Fruit fly (Drosophila melanogaster) whole organism, embryonic: ENCODE measurements around the gene Kaz-m1.

Experiments
- CG10267 ChIP-seq: fragments of 200-800 bp; sonication (Bioruptor generic); optimal IDR thresholded peaks from 2 replicates; lab custom pipeline; 2018; ENCODE audit warnings: missing biosample characterization, mild to moderate bottlenecking, missing genetic modification characterization, moderate library complexity
- CG10274 ChIP-seq: fragments of 200-800 bp; sonication (Bioruptor generic); optimal IDR thresholded peaks from 3 replicates; lab custom pipeline; 2017; ENCODE audit warnings: missing biosample characterization, mild to moderate bottlenecking, missing genetic modification characterization
- CG10321 ChIP-seq: fragments of 200-800 bp; sonication (Bioruptor generic); IDR thresholded peaks from 2 replicates; pipeline ENCODE4 v1.3.6; 2022; ENCODE audit warnings: missing biosample characterization, missing genetic modification characterization
- CG10366 ChIP-seq: fragments of 200-800 bp; sonication (Bioruptor generic); IDR thresholded peaks from 2 replicates; pipeline ENCODE4 v1.3.6; 2022; ENCODE audit warnings: missing biosample characterization, missing genetic modification characterization
- CG10959 ChIP-seq: fragments of 200-800 bp; sonication (Bioruptor generic); IDR thresholded peaks from 2 replicates; pipeline ENCODE4 v1.3.6; 2022; ENCODE audit warnings: missing biosample characterization, missing genetic modification characterization
- CG11695 ChIP-seq: fragments of 200-800 bp; sonication (Bioruptor generic); IDR thresholded peaks from 3 replicates; pipeline ENCODE4 v1.3.6; 2022; ENCODE audit warnings: missing biosample characterization, missing genetic modification characterization
- CG12104 ChIP-seq: fragments of 200-800 bp; sonication (Bioruptor generic); optimal IDR thresholded peaks from 3 replicates; lab custom pipeline; 2016; ENCODE audit warnings: missing biosample characterization, missing genetic modification characterization
- CG1233 ChIP-seq: fragments of 200-800 bp; sonication (Bioruptor generic); optimal IDR thresholded peaks from 4 replicates; lab custom pipeline; 2018; ENCODE audit warnings: missing biosample characterization, mild to moderate bottlenecking, missing genetic modification characterization
- CG13123 ChIP-seq: fragments of 200-800 bp; sonication (Bioruptor generic); optimal IDR thresholded peaks from 2 replicates; lab custom pipeline; 2016; ENCODE audit warnings: missing biosample characterization, missing genetic modification characterization
- CG15011 ChIP-seq: fragments of 200-800 bp; sonication (Bioruptor generic); optimal IDR thresholded peaks from 3 replicates; lab custom pipeline; 2018; ENCODE audit warnings: missing biosample characterization, mild to moderate bottlenecking, missing genetic modification characterization
- CG16815 ChIP-seq: fragments of 200-800 bp; sonication (Bioruptor generic); optimal IDR thresholded peaks from 3 replicates; lab custom pipeline; 2017; ENCODE audit warnings: missing biosample characterization, mild to moderate bottlenecking, missing genetic modification characterization
- CG17186 ChIP-seq: fragments of 200-800 bp; sonication (Bioruptor generic); optimal IDR thresholded peaks from 3 replicates; lab custom pipeline; 2017; ENCODE audit warnings: missing biosample characterization, missing genetic modification reagents, missing genetic modification characterization
- CG17359 ChIP-seq: fragments of 200-800 bp; sonication (Bioruptor generic); optimal IDR thresholded peaks from 3 replicates; lab custom pipeline; 2018; ENCODE audit warnings: missing biosample characterization, mild to moderate bottlenecking, missing genetic modification characterization, moderate library complexity
- CG1792 ChIP-seq: fragments of 200-800 bp; sonication (Bioruptor generic); optimal IDR thresholded peaks from 2 replicates; lab custom pipeline; 2016; ENCODE audit warnings: missing biosample characterization, missing genetic modification characterization
- CG30431 ChIP-seq: fragments of 200-800 bp; sonication (Bioruptor generic); optimal IDR thresholded peaks from 2 replicates; lab custom pipeline; 2017; ENCODE audit warnings: missing biosample characterization, missing genetic modification characterization
- CG31224 ChIP-seq: fragments of 200-800 bp; sonication (Bioruptor generic); IDR thresholded peaks from 2 replicates; pipeline ENCODE4 v1.3.6; 2022; ENCODE audit warnings: missing biosample characterization, missing genetic modification characterization
- CG33213 ChIP-seq: fragments of 200-800 bp; sonication (Bioruptor generic); optimal IDR thresholded peaks from 3 replicates; lab custom pipeline; 2016; ENCODE audit warnings: missing biosample characterization, missing genetic modification characterization
- CG33557 ChIP-seq: fragments of 200-800 bp; sonication (Bioruptor generic); optimal IDR thresholded peaks from 2 replicates; lab custom pipeline; 2019; ENCODE audit warnings: missing biosample characterization, mild to moderate bottlenecking, missing genetic modification characterization, moderate library complexity
- CG34376 ChIP-seq: fragments of 200-800 bp; sonication (Bioruptor generic); optimal IDR thresholded peaks from 2 replicates; lab custom pipeline; 2018; ENCODE audit warnings: missing biosample characterization, mild to moderate bottlenecking, missing genetic modification characterization
- CG3838 ChIP-seq: fragments of 200-800 bp; sonication (Bioruptor generic); optimal IDR thresholded peaks from 3 replicates; lab custom pipeline; 2016; ENCODE audit warnings: missing biosample characterization, missing genetic modification characterization
- CG43689 ChIP-seq: fragments of 200-800 bp; sonication (Bioruptor generic); IDR thresholded peaks from 2 replicates; pipeline ENCODE4 v1.3.6; 2022; ENCODE audit warnings: missing biosample characterization, missing genetic modification characterization
- CG6175 ChIP-seq: fragments of 200-800 bp; sonication (Bioruptor generic); IDR thresholded peaks from 3 replicates; pipeline ENCODE4 v1.3.6; 2022; ENCODE audit warnings: missing biosample characterization, missing genetic modification characterization
- CG7372 ChIP-seq: fragments of 200-800 bp; sonication (Bioruptor generic); IDR thresholded peaks from 2 replicates; pipeline ENCODE4 v1.3.6; 2022; ENCODE audit warnings: missing biosample characterization, missing genetic modification characterization
- CG7745 ChIP-seq: fragments of 200-800 bp; sonication (Bioruptor generic); optimal IDR thresholded peaks from 2 replicates; lab custom pipeline; 2018; ENCODE audit warnings: missing biosample characterization, mild to moderate bottlenecking, missing genetic modification characterization, moderate library complexity
- CG8478 ChIP-seq: fragments of >200 bp; optimal IDR thresholded peaks from 2 replicates; lab custom pipeline; 2018
- CG8765 ChIP-seq: fragments of 200-800 bp; sonication (Bioruptor generic); IDR thresholded peaks from 2 replicates; pipeline ENCODE4 v1.3.6; 2022; ENCODE audit warnings: missing biosample characterization, missing genetic modification characterization
- CG9609 ChIP-seq: fragments of 200-800 bp; sonication (Bioruptor generic); optimal IDR thresholded peaks from 3 replicates; lab custom pipeline; 2016; ENCODE audit warnings: missing biosample characterization, missing genetic modification characterization
- CTCF ChIP-seq: fragments of 200-800 bp; sonication (Bioruptor generic); optimal IDR thresholded peaks from 2 replicates; lab custom pipeline; 2017; ENCODE audit warnings: missing biosample characterization, mild to moderate bottlenecking, missing genetic modification characterization, moderate library complexity
- Camta ChIP-seq: fragments of 200-800 bp; sonication (Bioruptor generic); optimal IDR thresholded peaks from 2 replicates; lab custom pipeline; 2016; ENCODE audit warnings: missing biosample characterization, missing genetic modification characterization
- CrebB ChIP-seq: fragments of 200-800 bp; sonication (Bioruptor generic); optimal IDR thresholded peaks from 3 replicates; lab custom pipeline; 2018; ENCODE audit warnings: missing biosample characterization, mild to moderate bottlenecking, missing genetic modification characterization
- Dref ChIP-seq: fragments of 200-800 bp; sonication (Bioruptor generic); IDR thresholded peaks from 2 replicates; pipeline ENCODE4 v1.3.6; 2022; ENCODE audit warnings: missing biosample characterization, missing genetic modification characterization
- Fer2 ChIP-seq: fragments of 200-800 bp; sonication (Bioruptor generic); optimal IDR thresholded peaks from 2 replicates; lab custom pipeline; 2018; ENCODE audit warnings: missing biosample characterization, mild to moderate bottlenecking, missing genetic modification characterization, moderate library complexity
- Hr78 ChIP-seq, 2 experiments: fragments of 200-800 bp in 1 of 2; fragments of >200 bp in 1 of 2; sonication (Bioruptor generic) in 1 of 2; optimal IDR thresholded peaks; 2 replicates each; lab custom pipeline; 2017 to 2019; ENCODE audit warnings: missing biosample characterization in 2 of 2, missing genetic modification characterization in 2 of 2, mild to moderate bottlenecking in 1 of 2, moderate library complexity in 1 of 2
- MESR4 ChIP-seq: fragments of 200-800 bp; sonication (Bioruptor generic); optimal IDR thresholded peaks from 2 replicates; lab custom pipeline; 2018; ENCODE audit warnings: missing biosample characterization, mild to moderate bottlenecking, missing genetic modification characterization, moderate library complexity
- Max ChIP-seq: fragments of 200-800 bp; sonication (Bioruptor generic); optimal IDR thresholded peaks from 2 replicates; lab custom pipeline; 2016; ENCODE audit warnings: missing biosample characterization, mild to moderate bottlenecking, missing genetic modification characterization
- NC2α ChIP-seq: fragments of 200-800 bp; sonication (Bioruptor generic); optimal IDR thresholded peaks from 2 replicates; lab custom pipeline; 2016; ENCODE audit warnings: missing biosample characterization, missing genetic modification characterization
- NFAT ChIP-seq: fragments of 200-800 bp; sonication (Bioruptor generic); IDR thresholded peaks from 2 replicates; pipeline ENCODE4 v1.3.6; 2022; ENCODE audit warnings: missing biosample characterization, missing genetic modification characterization
- Nf-YA ChIP-seq: fragments of 200-800 bp; sonication (Bioruptor generic); IDR thresholded peaks from 2 replicates; pipeline ENCODE4 v1.3.6; 2022; ENCODE audit warnings: missing biosample characterization, missing genetic modification characterization
- Vsx1 ChIP-seq: fragments of 200-800 bp; sonication (Bioruptor generic); optimal IDR thresholded peaks from 2 replicates; lab custom pipeline; 2017; ENCODE audit warnings: missing biosample characterization, mild to moderate bottlenecking, missing genetic modification characterization, missing genetic modification reagents
- bigmax ChIP-seq: fragments of 200-800 bp; sonication (Bioruptor generic); optimal IDR thresholded peaks from 2 replicates; lab custom pipeline; 2018; ENCODE audit warnings: missing biosample characterization, mild to moderate bottlenecking, missing genetic modification characterization
- br ChIP-seq: fragments of >200 bp; optimal IDR thresholded peaks from 2 replicates; lab custom pipeline; 2017
- da ChIP-seq: fragments of 200-800 bp; sonication (Bioruptor generic); optimal IDR thresholded peaks from 2 replicates; lab custom pipeline; 2016; ENCODE audit warnings: missing biosample characterization, missing genetic modification characterization
- dimm ChIP-seq: fragments of 200-800 bp; sonication (Bioruptor generic); IDR thresholded peaks from 2 replicates; pipeline ENCODE4 v1.3.6; 2022; ENCODE audit warnings: missing biosample characterization, missing genetic modification characterization
- dpn ChIP-seq, 2 experiments: fragments of 200-800 bp; sonication (Bioruptor generic); optimal IDR thresholded peaks; 3 replicates each; lab custom pipeline; 2016; ENCODE audit warnings: missing biosample characterization in 2 of 2, missing genetic modification characterization in 2 of 2
- hth ChIP-seq: fragments of >200 bp; optimal IDR thresholded peaks from 2 replicates; lab custom pipeline; 2017; ENCODE audit warnings: inconsistent platforms
- kni ChIP-seq: fragments of 200-800 bp; sonication (Bioruptor generic); optimal IDR thresholded peaks from 3 replicates; lab custom pipeline; 2017; ENCODE audit warnings: mild to moderate bottlenecking, missing biosample characterization, missing genetic modification reagents, missing genetic modification characterization
- lab ChIP-seq: fragments of 200-800 bp; sonication (Bioruptor generic); optimal IDR thresholded peaks from 3 replicates; lab custom pipeline; 2017; ENCODE audit warnings: missing biosample characterization, missing genetic modification characterization, mild to moderate bottlenecking, moderate library complexity, missing genetic modification reagents
- lola ChIP-seq, 3 experiments: fragments of >200 bp in 2 of 3; fragments of 200-800 bp in 1 of 3; sonication (Bioruptor generic) in 1 of 3; optimal IDR thresholded peaks; 2 replicates each; lab custom pipeline; 2017 to 2019; ENCODE audit warnings: missing biosample characterization in 3 of 3, missing genetic modification characterization in 3 of 3, mild to moderate bottlenecking in 1 of 3, moderate library complexity in 1 of 3
- shn ChIP-seq: fragments of 200-800 bp; sonication (Bioruptor generic); optimal IDR thresholded peaks from 3 replicates; lab custom pipeline; 2016; ENCODE audit warnings: missing biosample characterization, missing genetic modification characterization
- sisA ChIP-seq: fragments of 200-800 bp; sonication (Bioruptor generic); IDR thresholded peaks from 2 replicates; pipeline ENCODE4 v1.3.6; 2022; ENCODE audit warnings: missing biosample characterization, missing genetic modification characterization
- slou ChIP-seq: fragments of 200-800 bp; sonication (Bioruptor generic); optimal IDR thresholded peaks from 3 replicates; lab custom pipeline; 2016; ENCODE audit warnings: missing biosample characterization, missing genetic modification characterization
- yki ChIP-seq: fragments of >200 bp; optimal IDR thresholded peaks from 3 replicates; lab custom pipeline; 2018

Kaz-m1 gene

dm6 chr3R:26041417-26042101 lies 27.0 kb downstream of the Kaz-m1 start, which contains the start of gene gro (continued):
- peak; percentile 77 for TF ChIP-seq CG33213 (GFP tag; lab: Kevin White, UChicago)
- TF ChIP-seq CG10321 (GFP tag; lab: Robert Waterston, UW), result no peak
- no peak for TF ChIP-seq CG43689 (GFP tag; lab: Robert Waterston, UW)
- peak; percentile 54 for TF ChIP-seq NC2α (GFP tag; lab: Kevin White, UChicago)
- TF ChIP-seq hth, result no peak
- TF ChIP-seq dpn (GFP tag; optimal IDR thresholded peaks at IDR 0.05; lab: Kevin White, UChicago), result peak; percentile 74 to 83
- TF ChIP-seq Hr78 (GFP tag; optimal IDR thresholded peaks at IDR 0.05; lab: Kevin White, UChicago), result no peak
- peak; percentile 54 for TF ChIP-seq CG30431 (GFP tag; lab: Kevin White, UChicago)
- peak; percentile 38 for TF ChIP-seq CG16815 (GFP tag; lab: Kevin White, UChicago)
- TF ChIP-seq CG7745, result no peak
- TF ChIP-seq Fer2 (tag; lab: Kevin White, UChicago), result peak; percentile 44
- peak; percentile 54 for TF ChIP-seq yki (lab: Kevin White, UChicago)
- peak; percentile 82 for TF ChIP-seq NFAT (GFP tag; lab: Robert Waterston, UW)
- TF ChIP-seq CG31224 (GFP tag; lab: Robert Waterston, UW), result no peak
- TF ChIP-seq br (lab: Kevin White, UChicago), result no peak
- TF ChIP-seq MESR4, result peak; percentile 83
- peak; percentile 61 for TF ChIP-seq CG1792 (GFP tag; lab: Kevin White, UChicago)
- peak in 1 of 3 experiments; percentile 15 for TF ChIP-seq lola (GFP tag; optimal IDR thresholded peaks at IDR 0.05; lab: Kevin White, UChicago)
- peak; percentile 71 for TF ChIP-seq CG12104 (GFP tag; lab: Kevin White, UChicago)
- TF ChIP-seq da, result peak; percentile 55
- TF ChIP-seq CG13123, result peak; percentile 49
- TF ChIP-seq Max (GFP tag; lab: Kevin White, UChicago), result peak; percentile 74
- peak; percentile 62 for TF ChIP-seq CG10366 (GFP tag; lab: Robert Waterston, UW)
- TF ChIP-seq CG17359 (tag; lab: Kevin White, UChicago), result peak; percentile 52
- peak; percentile 65 for TF ChIP-seq sisA
- peak; percentile 99 for TF ChIP-seq Dref (GFP tag; lab: Robert Waterston, UW)
- peak; percentile 55 for TF ChIP-seq CG8765
- peak; percentile 58; the same call in 1 of the 2 replicates for TF ChIP-seq Nf-YA
- TF ChIP-seq CG10274 (GFP tag; lab: Kevin White, UChicago), result no peak
- TF ChIP-seq CG9609, result peak; percentile 76
- peak; percentile 100 for TF ChIP-seq CG10267 (tag; lab: Kevin White, UChicago)
- TF ChIP-seq dimm, result 0 out of 2 replicates have a peak, but pooled peaks have one; percentile 25
- peak; percentile 55 for TF ChIP-seq CG1233 (GFP tag; lab: Kevin White, UChicago)
- TF ChIP-seq kni (GFP tag; lab: Kevin White, UChicago), result peak; percentile 40
- peak; percentile 42 for TF ChIP-seq CG33557 (GFP tag; lab: Kevin White, UChicago)
- peak; percentile 68 for TF ChIP-seq CG10959 (GFP tag; lab: Robert Waterston, UW)
- peak; percentile 36; the same call in 1 of the 3 replicates for TF ChIP-seq CG11695 (GFP tag; lab: Robert Waterston, UW)
- TF ChIP-seq CG6175, result 0 out of 3 replicates have a peak, but pooled peaks have one; percentile 60
- TF ChIP-seq CG3838, result peak; percentile 23
- peak; percentile 42 for TF ChIP-seq Vsx1 (GFP tag; lab: Kevin White, UChicago)
- TF ChIP-seq CG17186 (GFP tag; lab: Kevin White, UChicago), result peak; percentile 90
- TF ChIP-seq CG34376 (GFP tag; lab: Kevin White, UChicago), result peak; percentile 23
- peak; percentile 65 for TF ChIP-seq slou (GFP tag; lab: Kevin White, UChicago)
- TF ChIP-seq CTCF, result peak; percentile 21
- TF ChIP-seq CrebB (tag; lab: Kevin White, UChicago), result no peak
- TF ChIP-seq CG7372, result peak; percentile 63
- TF ChIP-seq shn (GFP tag; lab: Kevin White, UChicago), result peak; percentile 64
- no peak for TF ChIP-seq CG8478 (lab: Kevin White, UChicago)
- peak; percentile 82 for TF ChIP-seq lab (GFP tag; lab: Kevin White, UChicago)
- peak; percentile 76 for TF ChIP-seq Camta (GFP tag; lab: Kevin White, UChicago)
- no peak for TF ChIP-seq CG15011
- no peak for TF ChIP-seq bigmax (GFP tag; lab: Kevin White, UChicago)
